Fruit fly (Drosophila melanogaster): ENCODE measurements around the gene mei-38.

The mei-38 gene

DNA sequence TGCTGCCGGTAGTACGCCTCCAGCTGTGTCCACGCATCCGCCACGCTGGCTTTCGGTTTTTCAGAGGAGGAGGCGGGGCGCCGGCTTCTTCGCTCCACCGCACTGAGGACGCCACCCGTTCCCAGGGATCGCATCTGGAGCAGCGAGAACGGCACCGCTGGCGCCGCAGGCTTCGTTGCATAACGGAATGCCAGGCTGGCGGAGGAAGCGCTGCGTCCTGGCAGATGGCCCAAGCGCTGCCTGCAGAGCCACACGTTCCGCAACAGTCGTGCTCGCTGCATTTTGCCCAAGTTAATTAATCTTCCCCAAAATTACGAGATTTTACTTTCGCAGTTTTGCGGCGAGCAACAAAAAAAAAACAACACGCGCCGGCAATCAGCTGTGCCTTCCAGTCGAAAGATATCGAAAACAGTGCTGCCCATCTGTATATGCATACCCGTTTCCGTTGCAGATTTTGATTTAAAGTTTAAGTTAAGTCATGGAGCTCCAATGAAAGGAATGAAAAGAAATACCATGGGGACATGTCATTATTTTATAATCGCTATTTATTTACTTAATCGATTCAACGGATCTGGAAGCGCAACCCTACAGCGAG, 16.5 kb upstream of the mei-38 start, which contains the start of gene Lrpprc2:
Gene Lrpprc2 (minus strand): TSS at position 340 of the 595 bp plus-strand sequence.
- TF ChIP-seq klu (GFP tag; IDR thresholded peaks at IDR 0.05), result no peak
- no peak for TF ChIP-seq Sin3A (optimal IDR thresholded peaks at IDR 0.05)
- TF ChIP-seq CG8924 (tag; optimal IDR thresholded peaks at IDR 0.05), result no peak
- TF ChIP-seq CG10543 (GFP tag; optimal IDR thresholded peaks at IDR 0.05), result peak; percentile 6
- TF ChIP-seq kni (GFP tag; optimal IDR thresholded peaks at IDR 0.05), result peak; percentile 12
- TF ChIP-seq CG33557 (GFP tag; optimal IDR thresholded peaks at IDR 0.05), result peak; percentile 0
- peak; percentile 80 for TF ChIP-seq Ets97D (GFP tag; optimal IDR thresholded peaks at IDR 0.05)
- TF ChIP-seq vfl (GFP tag; optimal IDR thresholded peaks at IDR 0.05), result no peak
- peak; percentile 64; the same call in 1 of the 3 replicates for TF ChIP-seq ci (GFP tag; IDR thresholded peaks at IDR 0.05)
- no peak for TF ChIP-seq tna (GFP tag; IDR thresholded peaks at IDR 0.05; ENCODE audit: partially characterized antibody)
- no peak for TF ChIP-seq emc (GFP tag; optimal IDR thresholded peaks at IDR 0.05)
- TF ChIP-seq phol (tag; optimal IDR thresholded peaks at IDR 0.05), result peak; percentile 12
- TF ChIP-seq CG34376 (GFP tag; optimal IDR thresholded peaks at IDR 0.05), result peak; percentile 28
- TF ChIP-seq CG12744 (GFP tag; optimal IDR thresholded peaks at IDR 0.05), result no peak
- TF ChIP-seq CG3163 (GFP tag; optimal IDR thresholded peaks at IDR 0.05), result no peak
- peak; percentile 62 for TF ChIP-seq CG2116 (GFP tag; optimal IDR thresholded peaks at IDR 0.05)
- peak; percentile 24 for TF ChIP-seq CG14710 (tag; optimal IDR thresholded peaks at IDR 0.05)
- peak; percentile 3 for TF ChIP-seq CG17186 (GFP tag; optimal IDR thresholded peaks at IDR 0.05)
- peak in 1 of 2 experiments; percentile 95 for TF ChIP-seq Pdp1 (GFP tag; optimal IDR thresholded peaks at IDR 0.05)
- TF ChIP-seq vvl (GFP tag; IDR thresholded peaks at IDR 0.05), result 0 out of 2 replicates have a peak, but pooled peaks have one; percentile 17
- peak; percentile 23; the same call in 1 of the 2 replicates for TF ChIP-seq Adf1 (GFP tag; IDR thresholded peaks at IDR 0.05)
- no peak for TF ChIP-seq CG12659 (GFP tag; optimal IDR thresholded peaks at IDR 0.05)
- no peak for TF ChIP-seq da (GFP tag; optimal IDR thresholded peaks at IDR 0.05)
- no peak for TF ChIP-seq inv (GFP tag; IDR thresholded peaks at IDR 0.05; ENCODE audit: partially characterized antibody)
- peak; percentile 37 for TF ChIP-seq stwl (tag; optimal IDR thresholded peaks at IDR 0.05)
- TF ChIP-seq CG13287 (GFP tag; IDR thresholded peaks at IDR 0.05; ENCODE audit: partially characterized antibody), result peak; percentile 46; the same call in 1 of the 2 replicates
- no peak for TF ChIP-seq nerfin-2 (GFP tag; IDR thresholded peaks at IDR 0.05; ENCODE audit: partially characterized antibody)
- peak; percentile 2 for TF ChIP-seq wek (GFP tag; optimal IDR thresholded peaks at IDR 0.05)
- peak; percentile 24 for TF ChIP-seq NfI (GFP tag; optimal IDR thresholded peaks at IDR 0.05)
- peak; percentile 34 for TF ChIP-seq Ets65A (GFP tag)
- 0 out of 4 replicates have a peak, but pooled peaks have one; percentile 27 for TF ChIP-seq Dll (GFP tag; IDR thresholded peaks at IDR 0.05; ENCODE audit: partially characterized antibody)
- peak; percentile 34 for TF ChIP-seq pfk (GFP tag; optimal IDR thresholded peaks at IDR 0.05)
- peak; percentile 6 for TF ChIP-seq CG9797 (GFP tag; optimal IDR thresholded peaks at IDR 0.05)
- TF ChIP-seq MBD-R2 (GFP tag; IDR thresholded peaks at IDR 0.05), result peak; percentile 85
- TF ChIP-seq Myb (GFP tag; optimal IDR thresholded peaks at IDR 0.05), result peak; percentile 91
- TF ChIP-seq unc-4 (GFP tag; IDR thresholded peaks at IDR 0.05; ENCODE audit: partially characterized antibody), result peak; percentile 35; the same call in 1 of the 2 replicates
- TF ChIP-seq CG3726 (GFP tag; IDR thresholded peaks at IDR 0.05), result no peak
- peak; percentile 4 to 90 for TF ChIP-seq crp (GFP tag; optimal IDR thresholded peaks at IDR 0.05)
- TF ChIP-seq CG10267 (tag; optimal IDR thresholded peaks at IDR 0.05), result peak; percentile 10
- TF ChIP-seq CG15514 (GFP tag; optimal IDR thresholded peaks at IDR 0.05), result peak; percentile 56
- peak; percentile 39 for TF ChIP-seq MESR4 (GFP tag; optimal IDR thresholded peaks at IDR 0.05)
- peak; percentile 28 for TF ChIP-seq CG17912 (GFP tag; optimal IDR thresholded peaks at IDR 0.05)
- 0 out of 2 replicates have a peak, but pooled peaks have one; percentile 16 for TF ChIP-seq Scr (GFP tag; IDR thresholded peaks at IDR 0.05; ENCODE audit: partially characterized antibody)
- TF ChIP-seq Dref (GFP tag; IDR thresholded peaks at IDR 0.05), result peak; percentile 63
- TF ChIP-seq CG7963 (GFP tag; IDR thresholded peaks at IDR 0.05; ENCODE audit: partially characterized antibody), result no peak
- TF ChIP-seq YL-1 (GFP tag; optimal IDR thresholded peaks at IDR 0.05), result peak; percentile 53
- TF ChIP-seq CG10431 (GFP tag; optimal IDR thresholded peaks at IDR 0.05), result peak; percentile 16
- no peak for TF ChIP-seq CG1024 (GFP tag; IDR thresholded peaks at IDR 0.05)
